Worm (Caenorhabditis elegans): ENCODE measurements around the gene sbsp-1.

DNA sequence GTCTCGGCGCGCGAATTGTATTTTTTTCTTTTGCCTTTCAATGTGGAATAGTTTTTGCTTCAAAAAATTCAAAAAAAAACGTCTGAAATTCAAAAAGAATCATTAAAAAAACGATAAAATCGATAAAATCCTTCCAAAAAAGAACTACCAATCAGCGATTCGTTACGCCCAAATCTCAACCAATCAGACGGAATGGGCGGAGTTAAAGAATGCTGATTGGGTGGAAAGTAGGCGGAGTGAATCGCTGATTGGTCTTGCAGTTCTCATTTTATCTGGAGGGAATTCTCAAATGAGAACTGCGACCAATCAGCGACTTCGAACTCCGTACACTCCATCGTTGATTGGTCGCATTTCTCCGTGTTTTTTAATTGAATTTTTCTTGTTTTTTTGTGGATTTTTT lies 27.6 kb upstream of the sbsp-1 start:
- TF ChIP-seq ahr-1 (tag; optimal IDR thresholded peaks at IDR 0.05) (no peak), Y22D7AL.16 (tag; optimal IDR thresholded peaks at IDR 0.05) (no peak), dve-1 (tag; optimal IDR thresholded peaks at IDR 0.05) (no peak), ttx-3 (tag; optimal IDR thresholded peaks at IDR 0.05) (no peak), eyg-1 (tag; optimal IDR thresholded peaks at IDR 0.05) (no peak), nfya-1 (tag; optimal IDR thresholded peaks at IDR 0.05) (peak; percentile 93), K02D7.2 (tag; optimal IDR thresholded peaks at IDR 0.05) (no peak), ama-1 (optimal IDR thresholded peaks at IDR 0.05) (no peak), fkh-10 (GFP tag; optimal IDR thresholded peaks at IDR 0.05) (no peak), pqm-1 (tag; optimal IDR thresholded peaks at IDR 0.05) (no peak), nhr-11 (tag; optimal IDR thresholded peaks at IDR 0.05) (no peak), ceh-30 (tag; optimal IDR thresholded peaks at IDR 0.05) (no peak)
